Fruit fly (Drosophila melanogaster) Kc167 (cell line): ENCODE measurements around the gene Atg4a.

ENCODE experiments used
- Myc ChIP-seq: fragments of >200 bp; optimal IDR thresholded peaks from 2 replicates; lab custom pipeline; 2017; ENCODE audit warnings: missing external identifiers
- Sin3A ChIP-seq: fragments of >200 bp; optimal IDR thresholded peaks from 2 replicates; lab custom pipeline; 2018; ENCODE audit warnings: missing external identifiers
- h ChIP-seq: fragments of >200 bp; optimal IDR thresholded peaks from 3 replicates; lab custom pipeline; 2018; ENCODE audit warnings: missing external identifiers
- insv ChIP-seq: fragments of >200 bp; optimal IDR thresholded peaks from 3 replicates; lab custom pipeline; 2018; ENCODE audit warnings: missing external identifiers
- psq ChIP-seq: fragments of >200 bp; optimal IDR thresholded peaks from 2 replicates; lab custom pipeline; 2017; ENCODE audit warnings: missing external identifiers
- ttk ChIP-seq: sonication (Bioruptor generic); optimal IDR thresholded peaks from 2 replicates; lab custom pipeline; 2017; ENCODE audit warnings: missing external identifiers

The Atg4a gene

dm6 chr2L:1080802-1081464 lies at the start of gene Atg4a:
Gene Atg4a (plus strand): TSS chr2L:1080911.
- TF ChIP-seq insv (no peak), psq (lab: Kevin White, UChicago) (no peak), Sin3A (no peak), h (no peak), Myc (lab: Kevin White, UChicago) (no peak), ttk (no peak)

- TF ChIP-seq ttk (no peak), Myc (lab: Kevin White, UChicago) (no peak), psq (lab: Kevin White, UChicago) (no peak), insv (no peak), Sin3A (no peak), h (no peak)
These were observed 43.9 kb upstream of the Atg4a start, which contains the start of gene gNacalpha for dm6 chr2L:1036811-1037296. Gene gNacalpha (plus strand): TSS chr2L:1037246.

dm6 chr2L:1043195-1043990 lies 37.3 kb upstream of the Atg4a start:
- no peak for TF ChIP-seq h
- TF ChIP-seq Sin3A, result no peak
- no peak for TF ChIP-seq insv
- no peak for TF ChIP-seq Myc (lab: Kevin White, UChicago)
- TF ChIP-seq psq (lab: Kevin White, UChicago), result no peak
- no peak for TF ChIP-seq ttk

- no peak for TF ChIP-seq Myc (lab: Kevin White, UChicago)
- no peak for TF ChIP-seq Sin3A
- no peak for TF ChIP-seq h
- no peak for TF ChIP-seq insv
- TF ChIP-seq psq (lab: Kevin White, UChicago), result no peak
- no peak for TF ChIP-seq ttk
These were observed 33.5 kb upstream of the Atg4a start for dm6 chr2L:1047245-1047644.

- no peak for TF ChIP-seq insv
- no peak for TF ChIP-seq Myc (lab: Kevin White, UChicago)
- no peak for TF ChIP-seq ttk
- TF ChIP-seq psq (lab: Kevin White, UChicago), result no peak
- TF ChIP-seq h, result no peak
- no peak for TF ChIP-seq Sin3A
These were observed 32.7 kb upstream of the Atg4a start, which contains the start of gene IA-2 for dm6 chr2L:1047965-1048364. Gene IA-2 (minus strand): TSS chr2L:1048053.

dm6 chr2L:1048427-1048826 lies 32.3 kb upstream of the Atg4a start:
- TF ChIP-seq Myc (lab: Kevin White, UChicago) (no peak), psq (lab: Kevin White, UChicago) (no peak), h (no peak), ttk (no peak), Sin3A (no peak), insv (no peak)

dm6 chr2L:1048846-1049245 lies 31.9 kb upstream of the Atg4a start:
- TF ChIP-seq insv (no peak), Myc (lab: Kevin White, UChicago) (no peak), ttk (no peak), psq (lab: Kevin White, UChicago) (no peak), Sin3A (no peak), h (no peak)

- TF ChIP-seq insv (no peak), Myc (lab: Kevin White, UChicago) (no peak), h (no peak), psq (lab: Kevin White, UChicago) (no peak), Sin3A (no peak), ttk (no peak)
These were observed 31.4 kb upstream of the Atg4a start for dm6 chr2L:1049361-1049760.

- no peak for TF ChIP-seq Sin3A
- no peak for TF ChIP-seq h
- no peak for TF ChIP-seq psq (lab: Kevin White, UChicago)
- TF ChIP-seq insv, result no peak
- no peak for TF ChIP-seq Myc (lab: Kevin White, UChicago)
- no peak for TF ChIP-seq ttk
These were observed 24.1 kb upstream of the Atg4a start for dm6 chr2L:1056631-1057030.

- TF ChIP-seq insv, result no peak
- no peak for TF ChIP-seq Sin3A
These were observed 23.2 kb upstream of the Atg4a start for dm6 chr2L:1057513-1057912.

- no peak for TF ChIP-seq Myc (lab: Kevin White, UChicago)
- no peak for TF ChIP-seq Sin3A
- no peak for TF ChIP-seq h
- TF ChIP-seq ttk, result no peak
- no peak for TF ChIP-seq insv
- TF ChIP-seq psq (lab: Kevin White, UChicago), result no peak
These were observed 18.0 kb upstream of the Atg4a start for dm6 chr2L:1062473-1063363.

dm6 chr2L:1063695-1064094 lies 17.0 kb upstream of the Atg4a start:
- no peak for TF ChIP-seq ttk
- TF ChIP-seq insv, result no peak
- TF ChIP-seq Myc (lab: Kevin White, UChicago), result no peak
- TF ChIP-seq psq (lab: Kevin White, UChicago), result no peak
- no peak for TF ChIP-seq Sin3A
- TF ChIP-seq h, result no peak
